Worm (Caenorhabditis elegans) whole organism, L2 larva: ENCODE measurements around the gene B0222.5.
A peak's percentile ranks its signal among the peaks of the same experiment; 100 is the strongest.
"Not testable (repeated sequence)": the region's sequence is repeated elsewhere in the genome, so short reads cannot be mapped to it uniquely, and the experiment has no call there.

Experiments
- F13H6.1 ChIP-seq: sonication (generic microtip); optimal IDR thresholded peaks from 2 replicates; lab custom pipeline; 2016; ENCODE audit warnings: missing genetic modification characterization, missing compliant biosample characterization
- aly-2 ChIP-seq: fragments of 150-350 bp; optimal IDR thresholded peaks from 2 replicates; lab custom pipeline; 2014; ENCODE audit warnings: missing biosample characterization, missing genetic modification characterization
- ama-1 ChIP-seq: fragments of 150-350 bp; optimal IDR thresholded peaks from 2 replicates; lab custom pipeline; 2018; ENCODE audit warnings: inconsistent platforms
- ceh-82 ChIP-seq: fragments of 150-350 bp; optimal IDR thresholded peaks from 2 replicates; lab custom pipeline; 2014; ENCODE audit warnings: missing biosample characterization, missing genetic modification characterization
- elt-1 ChIP-seq: fragments of 150-350 bp; optimal IDR thresholded peaks from 2 replicates; lab custom pipeline; 2014; ENCODE audit warnings: missing biosample characterization, missing genetic modification characterization
- fos-1 ChIP-seq: fragments of 150-350 bp; optimal IDR thresholded peaks from 2 replicates; lab custom pipeline; 2014; ENCODE audit warnings: missing biosample characterization, missing genetic modification characterization
- lin-39 ChIP-seq: fragments of 150-350 bp; optimal IDR thresholded peaks from 2 replicates; lab custom pipeline; 2014; ENCODE audit warnings: missing biosample characterization, missing genetic modification reagents, missing genetic modification characterization
- mbf-1 ChIP-seq: sonication (generic microtip); optimal IDR thresholded peaks from 2 replicates; lab custom pipeline; 2017; ENCODE audit warnings: missing biosample characterization, missing genetic modification characterization
- mdl-1 ChIP-seq, 2 experiments: fragments of 150-350 bp in 1 of 2; sonication (generic microtip) in 1 of 2; optimal IDR thresholded peaks; 2 replicates each; lab custom pipeline; 2017; ENCODE audit warnings: missing biosample characterization in 2 of 2, missing genetic modification characterization in 2 of 2
- nhr-12 ChIP-seq: fragments of 150-350 bp; optimal IDR thresholded peaks from 2 replicates; lab custom pipeline; 2014; ENCODE audit warnings: missing biosample characterization, missing genetic modification characterization
- nhr-77 ChIP-seq: fragments of 150-350 bp; optimal IDR thresholded peaks from 2 replicates; lab custom pipeline; 2014; ENCODE audit warnings: missing biosample characterization, missing genetic modification characterization
- unc-39 ChIP-seq: fragments of 150-350 bp; optimal IDR thresholded peaks from 2 replicates; lab custom pipeline; 2014; ENCODE audit warnings: missing biosample characterization, missing genetic modification characterization
- zag-1 ChIP-seq: fragments of 150-350 bp; optimal IDR thresholded peaks from 2 replicates; lab custom pipeline; 2014; ENCODE audit warnings: missing biosample characterization, missing genetic modification characterization

DNA sequence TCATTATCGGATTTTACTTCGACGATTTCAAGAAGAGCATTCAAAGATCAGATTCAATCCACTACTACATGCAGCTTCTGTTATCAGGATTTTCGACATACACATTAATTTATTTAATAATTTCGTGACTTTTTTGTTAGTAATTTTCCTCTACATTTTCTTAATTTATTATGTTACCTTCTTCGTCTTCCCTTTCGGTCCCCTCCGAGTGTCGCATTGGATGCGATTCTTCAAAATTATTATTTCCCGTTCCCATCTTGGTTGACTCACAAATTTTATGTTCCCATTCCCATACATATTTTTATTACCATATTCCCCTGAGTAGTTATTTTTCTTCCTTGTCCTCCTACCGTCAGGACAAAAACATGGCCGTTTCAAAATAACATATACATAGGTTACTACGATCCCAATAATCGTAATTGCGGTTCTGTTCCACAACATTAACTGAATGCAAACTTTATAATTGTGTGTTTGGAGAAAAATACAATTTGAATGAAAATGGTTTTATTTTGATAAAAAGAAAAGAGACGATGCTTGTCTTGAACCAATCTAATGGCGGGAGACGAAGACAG, 4.6 kb upstream of the B0222.5 start:
- TF ChIP-seq ama-1: peak; percentile 18
- TF ChIP-seq nhr-77 (tag; lab: Kevin White, UChicago); F13H6.1 (tag; lab: Kevin White, UChicago); elt-1; zag-1 (tag; lab: Kevin White, UChicago); lin-39 (tag; lab: Kevin White, UChicago); mdl-1 (tag; optimal IDR thresholded peaks at IDR 0.05; lab: Kevin White, UChicago); ceh-82; unc-39 (tag; lab: Kevin White, UChicago); nhr-12 (tag; lab: Kevin White, UChicago); fos-1 (tag; lab: Kevin White, UChicago); aly-2 (tag; lab: Kevin White, UChicago); mbf-1 (tag; lab: Kevin White, UChicago): not testable (repeated sequence)
